Worm (Caenorhabditis elegans) whole organism, mixed stage, embryonic: ENCODE data around the gene T08G3.11.

Experiments used
- M03D4.4 ChIP-seq: sonication (generic microtip); optimal IDR thresholded peaks from 2 replicates; lab custom pipeline; 2017; ENCODE audit warnings: mild to moderate bottlenecking, missing genetic modification characterization, missing compliant biosample characterization
- blmp-1 ChIP-seq: fragments of 150-350 bp; optimal IDR thresholded peaks from 2 replicates; lab custom pipeline; 2014; ENCODE audit warnings: missing biosample characterization, missing genetic modification characterization
- ceh-39 ChIP-seq: fragments of 150-350 bp; optimal IDR thresholded peaks from 2 replicates; lab custom pipeline; 2014; ENCODE audit warnings: missing biosample characterization, missing genetic modification characterization
- ceh-43 ChIP-seq: fragments of 200-800 bp; sonication (Bioruptor generic); optimal IDR thresholded peaks from 2 replicates; lab custom pipeline; 2018; ENCODE audit warnings: mild to moderate bottlenecking, missing genetic modification characterization, moderate library complexity, missing compliant biosample characterization
- ces-1 ChIP-seq: fragments of 150-350 bp; optimal IDR thresholded peaks from 2 replicates; lab custom pipeline; 2014; ENCODE audit warnings: missing biosample characterization, missing genetic modification reagents, missing genetic modification characterization
- cnd-1 ChIP-seq: fragments of 200-800 bp; sonication (Bioruptor generic); optimal IDR thresholded peaks from 2 replicates; lab custom pipeline; 2018; ENCODE audit warnings: mild to moderate bottlenecking, missing genetic modification characterization, missing compliant biosample characterization
- drap-1 ChIP-seq: fragments of 200-800 bp; sonication (Bioruptor generic); optimal IDR thresholded peaks from 3 replicates; lab custom pipeline; 2018; ENCODE audit warnings: mild to moderate bottlenecking, missing genetic modification characterization, missing compliant biosample characterization
- elt-1 ChIP-seq: sonication (generic microtip); optimal IDR thresholded peaks from 2 replicates; lab custom pipeline; 2017; ENCODE audit warnings: missing genetic modification characterization, mild to moderate bottlenecking, missing compliant biosample characterization, antibody characterized with exemption, moderate library complexity, borderline replicate concordance; ENCODE audit not compliant: insufficient read depth
- elt-3 ChIP-seq: fragments of 150-350 bp; optimal IDR thresholded peaks from 2 replicates; lab custom pipeline; 2014; ENCODE audit warnings: missing biosample characterization, missing genetic modification characterization
- flh-1 ChIP-seq: fragments of 200-800 bp; sonication (Bioruptor generic); optimal IDR thresholded peaks from 2 replicates; lab custom pipeline; 2018; ENCODE audit warnings: mild to moderate bottlenecking, missing genetic modification characterization, moderate library complexity, missing compliant biosample characterization
- ham-2 ChIP-seq: fragments of 200-800 bp; sonication (Bioruptor generic); optimal IDR thresholded peaks from 2 replicates; lab custom pipeline; 2018; ENCODE audit warnings: mild to moderate bottlenecking, missing genetic modification characterization, missing compliant biosample characterization
- hlh-1 ChIP-seq: fragments of 150-350 bp; optimal IDR thresholded peaks from 2 replicates; lab custom pipeline; 2014; ENCODE audit warnings: missing biosample characterization, missing genetic modification reagents, missing genetic modification characterization
- lin-13 ChIP-seq: fragments of 150-350 bp; optimal IDR thresholded peaks from 2 replicates; lab custom pipeline; 2014; ENCODE audit warnings: missing biosample characterization, missing genetic modification characterization
- lin-32 ChIP-seq: fragments of 200-800 bp; sonication (Bioruptor generic); optimal IDR thresholded peaks from 2 replicates; lab custom pipeline; 2018; ENCODE audit warnings: mild to moderate bottlenecking, missing genetic modification characterization, missing compliant biosample characterization
- lsy-2 ChIP-seq: fragments of 150-350 bp; optimal IDR thresholded peaks from 2 replicates; lab custom pipeline; 2014; ENCODE audit warnings: missing biosample characterization, missing genetic modification characterization
- mep-1 ChIP-seq: fragments of 150-350 bp; optimal IDR thresholded peaks from 2 replicates; lab custom pipeline; 2017; ENCODE audit warnings: missing biosample characterization, missing genetic modification reagents, missing genetic modification characterization, inconsistent platforms
- mls-2 ChIP-seq: sonication (generic microtip); optimal IDR thresholded peaks from 2 replicates; lab custom pipeline; 2016; ENCODE audit warnings: mild to moderate bottlenecking, missing genetic modification characterization, moderate library complexity, missing compliant biosample characterization
- nhr-237 ChIP-seq: fragments of 150-350 bp; optimal IDR thresholded peaks from 2 replicates; lab custom pipeline; 2014; ENCODE audit warnings: missing biosample characterization, missing genetic modification characterization
- nhr-28 ChIP-seq: fragments of 150-350 bp; optimal IDR thresholded peaks from 2 replicates; lab custom pipeline; 2014; ENCODE audit warnings: missing biosample characterization, missing genetic modification characterization
- nhr-76 ChIP-seq: sonication (generic microtip); optimal IDR thresholded peaks from 2 replicates; lab custom pipeline; 2017; ENCODE audit warnings: missing biosample characterization, missing genetic modification characterization
- pha-4 ChIP-seq: fragments of 150-350 bp; optimal IDR thresholded peaks from 2 replicates; lab custom pipeline; 2018; ENCODE audit warnings: missing biosample characterization, missing genetic modification reagents, missing genetic modification characterization
- sem-2 ChIP-seq: fragments of 200-800 bp; sonication (Bioruptor generic); optimal IDR thresholded peaks from 2 replicates; lab custom pipeline; 2018; ENCODE audit warnings: mild to moderate bottlenecking, missing genetic modification characterization, missing compliant biosample characterization
- sptf-1 ChIP-seq: sonication (generic microtip); optimal IDR thresholded peaks from 2 replicates; lab custom pipeline; 2017; ENCODE audit warnings: mild to moderate bottlenecking, missing genetic modification characterization, moderate library complexity, missing compliant biosample characterization
- tbx-8 ChIP-seq: fragments of 200-800 bp; sonication (Bioruptor generic); optimal IDR thresholded peaks from 2 replicates; lab custom pipeline; 2018; ENCODE audit warnings: mild to moderate bottlenecking, missing genetic modification characterization, moderate library complexity, missing compliant biosample characterization
- unc-120 ChIP-seq: sonication (generic microtip); optimal IDR thresholded peaks from 2 replicates; lab custom pipeline; 2017; ENCODE audit warnings: missing genetic modification characterization, missing compliant biosample characterization; ENCODE audit not compliant: poor library complexity, severe bottlenecking
- unc-39 ChIP-seq: fragments of 150-350 bp; optimal IDR thresholded peaks from 2 replicates; lab custom pipeline; 2014; ENCODE audit warnings: missing biosample characterization, missing genetic modification characterization
- unc-62 ChIP-seq: fragments of 150-350 bp; optimal IDR thresholded peaks from 2 replicates; lab custom pipeline; 2014; ENCODE audit warnings: missing biosample characterization, missing genetic modification reagents, missing genetic modification characterization
- zip-8 ChIP-seq: fragments of 150-350 bp; optimal IDR thresholded peaks from 2 replicates; lab custom pipeline; 2014; ENCODE audit warnings: missing biosample characterization, missing genetic modification characterization
- ztf-11 ChIP-seq: fragments of 150-350 bp; optimal IDR thresholded peaks from 2 replicates; lab custom pipeline; 2014; ENCODE audit warnings: missing biosample characterization, missing genetic modification characterization

Gene T08G3.11

DNA sequence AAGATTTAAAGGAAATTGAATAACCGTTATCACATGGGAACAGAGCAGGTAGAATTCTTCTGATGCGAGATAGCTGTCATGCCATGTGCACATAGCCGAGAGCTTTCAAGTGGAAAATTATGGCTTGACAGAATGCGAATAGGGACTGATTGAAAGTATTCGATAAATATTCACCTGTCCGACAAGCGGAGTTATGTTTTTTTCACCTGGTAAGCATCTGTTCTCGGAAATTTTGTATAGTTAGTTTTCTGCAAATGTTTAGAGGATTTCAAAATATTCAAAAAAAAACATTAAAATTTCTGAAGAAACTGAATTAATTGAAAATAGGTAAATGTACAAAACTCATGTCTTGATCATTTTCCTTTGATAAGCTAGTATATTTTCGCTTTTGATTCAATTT is 18.3 kb upstream of the T08G3.11 start, which contains the start of gene srh-136:
Gene srh-136, minus strand, starts transcription at position 93 of the 400 bp plus-strand sequence.
- TF ChIP-seq flh-1 (GFP tag; lab: Kevin White, UChicago) = no peak
- TF ChIP-seq ceh-39 (tag; lab: Kevin White, UChicago) = no peak
- TF ChIP-seq nhr-28 (tag; lab: Kevin White, UChicago) = no peak
- no peak for TF ChIP-seq tbx-8 (GFP tag; lab: Kevin White, UChicago)
- no peak for TF ChIP-seq lin-32 (GFP tag; lab: Kevin White, UChicago)
- no peak for TF ChIP-seq sem-2 (GFP tag; lab: Kevin White, UChicago)
- no peak for TF ChIP-seq blmp-1
- no peak for TF ChIP-seq nhr-76 (tag; lab: Kevin White, UChicago)
- no peak for TF ChIP-seq zip-8
- TF ChIP-seq lin-13 (tag; lab: Kevin White, UChicago) = no peak
- TF ChIP-seq drap-1 (GFP tag; lab: Kevin White, UChicago) = no peak
- TF ChIP-seq unc-39 = no peak
- TF ChIP-seq ceh-43 (GFP tag; lab: Kevin White, UChicago) = no peak
- TF ChIP-seq lsy-2 (tag; lab: Kevin White, UChicago) = no peak
- TF ChIP-seq ces-1 = no peak
- TF ChIP-seq elt-1 (tag; lab: Kevin White, UChicago) = no peak
- TF ChIP-seq mep-1 (tag; lab: Kevin White, UChicago) = no peak
- no peak for TF ChIP-seq ztf-11 (tag; lab: Kevin White, UChicago)

DNA sequence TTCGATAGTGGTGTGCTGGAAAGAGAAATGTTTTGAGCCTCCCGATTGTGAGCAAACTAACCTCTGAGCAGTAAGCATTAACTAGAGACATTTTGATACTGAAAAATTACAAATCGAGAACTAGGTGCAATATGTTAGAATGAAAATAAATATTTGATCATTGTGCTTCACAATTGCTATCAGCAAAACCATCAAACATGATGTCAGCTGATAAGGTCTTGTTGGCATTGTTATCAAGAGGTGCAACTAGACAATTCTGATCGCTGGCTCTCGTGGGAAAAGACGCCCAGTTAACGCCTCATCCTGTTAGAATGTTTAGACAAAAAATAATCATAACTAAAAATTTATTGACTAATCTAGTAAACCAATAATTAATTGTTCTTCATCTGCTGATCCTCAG is 15.2 kb upstream of the T08G3.11 start, which contains the start of gene comt-2:
Gene comt-2, minus strand, starts transcription at position 131 of the 400 bp plus-strand sequence.
- TF ChIP-seq lsy-2 (tag; lab: Kevin White, UChicago) = no peak
- TF ChIP-seq ces-1 = no peak
- no peak for TF ChIP-seq ham-2 (GFP tag; lab: Kevin White, UChicago)
- TF ChIP-seq zip-8 = no peak
- TF ChIP-seq nhr-76 (tag; lab: Kevin White, UChicago) = no peak
- no peak for TF ChIP-seq unc-62
- TF ChIP-seq nhr-28 (tag; lab: Kevin White, UChicago) = no peak
- TF ChIP-seq nhr-237 (tag; lab: Kevin White, UChicago) = no peak
- TF ChIP-seq sptf-1 (tag; lab: Kevin White, UChicago) = no peak
- TF ChIP-seq ceh-39 (tag; lab: Kevin White, UChicago) = no peak
- no peak for TF ChIP-seq hlh-1 (tag; lab: Kevin White, UChicago)
- no peak for TF ChIP-seq M03D4.4 (tag; lab: Kevin White, UChicago)

DNA sequence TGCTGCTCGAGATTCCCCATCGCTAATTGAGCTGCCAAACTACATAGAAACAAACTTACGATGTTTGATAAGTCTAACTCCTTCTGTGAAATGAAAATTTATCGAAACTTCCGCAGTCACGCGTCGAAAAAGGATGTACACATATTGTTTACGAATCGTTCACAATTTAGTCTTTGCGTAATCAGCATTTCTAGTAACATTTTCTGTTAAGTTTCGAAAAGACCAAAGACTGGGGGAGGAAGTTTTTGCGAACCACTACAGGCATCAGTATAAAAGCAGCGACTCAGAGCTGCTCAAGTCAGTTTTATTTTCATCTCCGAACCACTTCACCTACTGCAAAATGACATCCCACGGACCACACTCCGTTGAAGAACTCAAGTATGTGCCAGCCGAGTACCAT is 9.0 kb upstream of the T08G3.11 start, which contains the start of gene sqst-4:
Gene sqst-4, plus strand, starts transcription at position 301 of the 400 bp plus-strand sequence.
- TF ChIP-seq tbx-8 (GFP tag; lab: Kevin White, UChicago) (no peak), mls-2 (tag; lab: Kevin White, UChicago) (no peak), hlh-1 (tag; lab: Kevin White, UChicago) (no peak), zip-8 (no peak), drap-1 (GFP tag; lab: Kevin White, UChicago) (no peak), pha-4 (no peak), unc-39 (no peak), mep-1 (tag; lab: Kevin White, UChicago) (no peak), sem-2 (GFP tag; lab: Kevin White, UChicago) (no peak), unc-120 (no peak), flh-1 (GFP tag; lab: Kevin White, UChicago) (no peak)

DNA sequence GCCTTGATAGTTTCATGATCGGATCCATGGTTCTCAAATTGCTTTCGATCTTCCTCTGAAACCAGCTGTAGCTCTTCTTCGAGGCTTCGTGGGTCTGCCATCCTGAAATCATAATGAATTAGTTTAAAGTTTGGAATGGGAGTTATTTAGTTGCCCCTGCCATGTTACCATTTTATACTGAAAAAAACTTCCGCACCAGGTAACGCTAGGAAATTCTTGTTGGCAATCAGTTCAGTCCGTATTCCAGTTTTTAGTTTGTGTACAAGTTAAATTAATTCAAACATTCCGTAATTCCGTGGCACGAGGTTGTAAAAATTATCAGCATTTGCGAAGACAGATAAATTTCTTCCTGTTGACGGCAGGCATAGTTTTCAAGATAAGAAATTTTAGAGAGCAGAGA is 8.3 kb upstream of the T08G3.11 start, which contains the start of gene Y32B12A.5:
Gene Y32B12A.5, minus strand, starts transcription at position 101 of the 400 bp plus-strand sequence.
- no peak for TF ChIP-seq ztf-11 (tag; lab: Kevin White, UChicago)

DNA sequence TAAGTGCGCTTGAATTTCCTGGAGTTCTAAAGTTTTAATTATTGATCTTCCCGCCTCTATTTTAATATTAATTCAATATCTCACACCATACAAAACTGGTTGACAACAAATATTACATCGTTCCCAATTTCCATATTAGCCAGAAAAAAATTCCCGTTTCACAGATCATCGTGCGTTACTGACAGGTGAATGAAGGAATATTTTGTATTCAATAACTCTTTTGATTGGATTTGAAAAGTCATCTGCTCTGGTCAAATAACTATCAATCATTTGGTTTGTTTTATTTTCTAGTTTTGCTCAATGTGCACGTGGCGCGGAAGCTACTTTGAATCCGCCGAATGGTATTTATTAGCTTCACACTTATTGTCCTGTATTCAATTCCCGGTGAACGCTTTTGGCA is 4.5 kb upstream of the T08G3.11 start, which contains the start of gene srh-139:
Gene srh-139, plus strand, starts transcription at position 301 of the 400 bp plus-strand sequence.
- TF ChIP-seq cnd-1 (tag; lab: Kevin White, UChicago) (no peak), sem-2 (GFP tag; lab: Kevin White, UChicago) (no peak), nhr-76 (tag; lab: Kevin White, UChicago) (no peak), mep-1 (tag; lab: Kevin White, UChicago) (no peak), elt-1 (tag; lab: Kevin White, UChicago) (no peak), M03D4.4 (tag; lab: Kevin White, UChicago) (no peak), elt-3 (tag; lab: Kevin White, UChicago) (no peak), unc-120 (no peak)
- TF ChIP-seq, all 35 proteins: peak for 0
